Fruit fly (Drosophila melanogaster) whole organism, wandering third instar larva: ENCODE results near the gene sowi.

Source experiments
- CrebA ChIP-seq: fragments of 200-800 bp; sonication (Bioruptor generic); optimal IDR thresholded peaks from 2 replicates; lab custom pipeline; 2016; ENCODE audit warnings: missing biosample characterization, mild to moderate bottlenecking, missing genetic modification characterization, borderline replicate concordance
- GATAd ChIP-seq: sonication (Bioruptor generic); optimal IDR thresholded peaks from 2 replicates; lab custom pipeline; 2016; ENCODE audit warnings: missing biosample characterization, missing genetic modification characterization
- Hnf4 ChIP-seq: fragments of 200-800 bp; sonication (Bioruptor generic); optimal IDR thresholded peaks from 2 replicates; lab custom pipeline; 2016; ENCODE audit warnings: missing biosample characterization, mild to moderate bottlenecking, missing genetic modification characterization
- Rel ChIP-seq, 2 experiments: fragments of 200-800 bp; sonication (Bioruptor generic) in 1 of 2; optimal IDR thresholded peaks; 2 replicates in 1 of 2; 3 replicates in 1 of 2; lab custom pipeline; 2016 to 2019; ENCODE audit warnings: mild to moderate bottlenecking in 2 of 2, missing biosample characterization in 2 of 2, missing genetic modification characterization in 2 of 2, moderate library complexity in 1 of 2
- Vsx2 ChIP-seq: fragments of 200-300, 225-300 bp; sonication (Bioruptor generic); optimal IDR thresholded peaks from 2 replicates; lab custom pipeline; 2018; ENCODE audit warnings: missing biosample characterization, missing genetic modification characterization; ENCODE audit not compliant: partially characterized antibody
- br ChIP-seq: fragments of 200-800 bp; sonication (Bioruptor generic); optimal IDR thresholded peaks from 2 replicates; lab custom pipeline; 2016; ENCODE audit warnings: missing biosample characterization, missing genetic modification characterization
- brk ChIP-seq: fragments of 200-800 bp; sonication (Bioruptor generic); optimal IDR thresholded peaks from 2 replicates; lab custom pipeline; 2016; ENCODE audit warnings: missing biosample characterization, mild to moderate bottlenecking, missing genetic modification characterization
- ey ChIP-seq: fragments of 200-800 bp; sonication (Bioruptor generic); optimal IDR thresholded peaks from 2 replicates; lab custom pipeline; 2016; ENCODE audit warnings: missing biosample characterization, missing genetic modification characterization
- foxo ChIP-seq, 2 experiments: fragments of 200-800 bp; sonication (Bioruptor generic); optimal IDR thresholded peaks; 2 replicates in 1 of 2; 3 replicates in 1 of 2; lab custom pipeline; 2016 to 2017; ENCODE audit warnings: missing biosample characterization in 2 of 2, missing genetic modification characterization in 2 of 2
- pan ChIP-seq: fragments of >200 bp; optimal IDR thresholded peaks from 2 replicates; lab custom pipeline; 2017
- rgr ChIP-seq: fragments of 200-800 bp; sonication (Bioruptor generic); optimal IDR thresholded peaks from 3 replicates; lab custom pipeline; 2016; ENCODE audit warnings: missing biosample characterization, mild to moderate bottlenecking, missing genetic modification characterization
- sv ChIP-seq: fragments of 200-800 bp; sonication (Bioruptor generic); optimal IDR thresholded peaks from 3 replicates; lab custom pipeline; 2016; ENCODE audit warnings: missing biosample characterization, missing genetic modification characterization
- tai ChIP-seq: sonication (Bioruptor generic); optimal IDR thresholded peaks from 2 replicates; lab custom pipeline; 2016; ENCODE audit warnings: missing biosample characterization, missing genetic modification characterization

The sowi gene

dm6 chr3R:6597922-6598321 lies 29.8 kb downstream of the sowi start, which contains the start of gene CG1138:
CG1138 (minus strand) TSS chr3R:6598022.
- TF ChIP-seq tai, result no peak
- no peak for TF ChIP-seq foxo (GFP tag; optimal IDR thresholded peaks at IDR 0.05; lab: Kevin White, UChicago)
- TF ChIP-seq GATAd, result no peak
- no peak for TF ChIP-seq sv (GFP tag; lab: Kevin White, UChicago)
- no peak for TF ChIP-seq pan (lab: Kevin White, UChicago)
- TF ChIP-seq br, result no peak
- TF ChIP-seq Hnf4, result no peak
- no peak for TF ChIP-seq Vsx2 (GFP tag; lab: Kevin White, UChicago)
- no peak for TF ChIP-seq CrebA (GFP tag; lab: Kevin White, UChicago)
- TF ChIP-seq Rel (GFP tag; optimal IDR thresholded peaks at IDR 0.05; lab: Kevin White, UChicago), result no peak
- no peak for TF ChIP-seq Rel (tag; optimal IDR thresholded peaks at IDR 0.05; lab: Kevin White, UChicago)
- TF ChIP-seq, all 38 proteins: peak for 0

- TF ChIP-seq rgr (GFP tag; lab: Kevin White, UChicago) (no peak), Vsx2 (GFP tag; lab: Kevin White, UChicago) (no peak)
Measured at dm6 chr3R:6593068-6593567, 34.6 kb downstream of the sowi start, which contains the start of gene dpr11. dpr11 (minus strand) TSS chr3R:6593330.

- TF ChIP-seq CrebA (GFP tag; lab: Kevin White, UChicago) (no peak), ey (no peak), Vsx2 (GFP tag; lab: Kevin White, UChicago) (no peak), brk (GFP tag; lab: Kevin White, UChicago) (no peak)
Measured at dm6 chr3R:6580484-6580883, 47.2 kb downstream of the sowi start, which contains the start of gene CG2336. CG2336 (plus strand) TSS chr3R:6580784.
